Fruit fly (Drosophila melanogaster) whole organism, embryonic: ENCODE results near the gene Hsp70Aa.
A peak's percentile ranks its signal among the peaks of the same experiment; 100 is the strongest.

ENCODE experiments used
- BEAF-32 ChIP-seq: fragments of 200-800 bp; sonication (Bioruptor generic); optimal IDR thresholded peaks from 3 replicates; lab custom pipeline; 2017; ENCODE audit warnings: missing biosample characterization, missing genetic modification characterization, mild to moderate bottlenecking, moderate library complexity, missing genetic modification reagents
- CG10565 ChIP-seq: fragments of 200-800 bp; sonication (Bioruptor generic); optimal IDR thresholded peaks from 3 replicates; lab custom pipeline; 2016; ENCODE audit warnings: missing biosample characterization, mild to moderate bottlenecking, missing genetic modification characterization
- CG10979 ChIP-seq: fragments of 200-800 bp; sonication (Bioruptor generic); optimal IDR thresholded peaks from 2 replicates; lab custom pipeline; 2018; ENCODE audit warnings: missing biosample characterization, mild to moderate bottlenecking, missing genetic modification characterization, moderate library complexity
- CG11093 ChIP-seq: fragments of 200-800 bp; sonication (Bioruptor generic); IDR thresholded peaks from 3 replicates; pipeline ENCODE4 v1.3.6; 2022; ENCODE audit warnings: missing biosample characterization, missing genetic modification characterization
- CG11696 ChIP-seq: fragments of 200-800 bp; sonication (Bioruptor generic); IDR thresholded peaks from 2 replicates; pipeline ENCODE4 v1.3.6; 2022; ENCODE audit warnings: missing biosample characterization, missing genetic modification characterization
- CG12659 ChIP-seq: fragments of 200-800 bp; sonication (Bioruptor generic); optimal IDR thresholded peaks from 3 replicates; lab custom pipeline; 2017; ENCODE audit warnings: mild to moderate bottlenecking, missing biosample characterization, missing genetic modification reagents, missing genetic modification characterization
- CG13624 ChIP-seq: fragments of 200-800 bp; sonication (Bioruptor generic); optimal IDR thresholded peaks from 2 replicates; lab custom pipeline; 2016; ENCODE audit warnings: missing biosample characterization, missing genetic modification characterization
- CG14050 ChIP-seq: fragments of 200-800 bp; sonication (Bioruptor generic); IDR thresholded peaks from 3 replicates; pipeline ENCODE4 v1.3.6; 2022; ENCODE audit warnings: missing biosample characterization, missing genetic modification characterization
- CG14667 ChIP-seq: fragments of 200-800 bp; sonication (Bioruptor generic); IDR thresholded peaks from 2 replicates; pipeline ENCODE4 v1.3.6; 2022; ENCODE audit warnings: missing biosample characterization, missing genetic modification characterization
- CG15269 ChIP-seq: fragments of 200-800 bp; sonication (Bioruptor generic); optimal IDR thresholded peaks from 2 replicates; lab custom pipeline; 2018; ENCODE audit warnings: missing biosample characterization, mild to moderate bottlenecking, missing genetic modification characterization, moderate library complexity
- CG15479 ChIP-seq: fragments of 200-800 bp; sonication (Bioruptor generic); optimal IDR thresholded peaks from 3 replicates; lab custom pipeline; 2019; ENCODE audit warnings: missing biosample characterization, mild to moderate bottlenecking, missing genetic modification characterization, moderate library complexity
- CG18764 ChIP-seq: fragments of 200-800 bp; sonication (Bioruptor generic); optimal IDR thresholded peaks from 3 replicates; lab custom pipeline; 2016; ENCODE audit warnings: missing biosample characterization, missing genetic modification characterization
- CG2199 ChIP-seq: fragments of 200-800 bp; sonication (Bioruptor generic); IDR thresholded peaks from 3 replicates; pipeline ENCODE4 v1.3.6; 2022; ENCODE audit warnings: missing biosample characterization, missing genetic modification characterization
- CG31388 ChIP-seq: fragments of 200-800 bp; sonication (Bioruptor generic); optimal IDR thresholded peaks from 2 replicates; lab custom pipeline; 2016; ENCODE audit warnings: missing biosample characterization, missing genetic modification characterization
- CG32767 ChIP-seq: fragments of 200-800 bp; sonication (Bioruptor generic); IDR thresholded peaks from 2 replicates; pipeline ENCODE4 v1.3.6; 2022; ENCODE audit warnings: missing biosample characterization, missing genetic modification characterization
- CG34376 ChIP-seq: fragments of 200-800 bp; sonication (Bioruptor generic); optimal IDR thresholded peaks from 2 replicates; lab custom pipeline; 2018; ENCODE audit warnings: missing biosample characterization, mild to moderate bottlenecking, missing genetic modification characterization
- CG42726 ChIP-seq: fragments of 200-800 bp; sonication (Bioruptor generic); IDR thresholded peaks from 2 replicates; pipeline ENCODE4 v1.3.6; 2022; ENCODE audit warnings: missing biosample characterization, missing genetic modification characterization; ENCODE audit not compliant: partially characterized antibody
- CG4404 ChIP-seq: fragments of 200-800 bp; sonication (Bioruptor generic); IDR thresholded peaks from 2 replicates; pipeline ENCODE4 v1.3.6; 2022; ENCODE audit warnings: missing biosample characterization, missing genetic modification characterization
- CG6791 ChIP-seq: fragments of 200-800 bp; sonication (Bioruptor generic); IDR thresholded peaks from 3 replicates; pipeline ENCODE4 v1.3.6; 2022; ENCODE audit warnings: missing biosample characterization, missing genetic modification characterization; ENCODE audit not compliant: partially characterized antibody
- CG7928 ChIP-seq: fragments of 200-800 bp; sonication (Bioruptor generic); optimal IDR thresholded peaks from 2 replicates; lab custom pipeline; 2017; ENCODE audit warnings: missing biosample characterization, mild to moderate bottlenecking, missing genetic modification characterization
- CG9817 ChIP-seq: fragments of 200-800 bp; sonication (Bioruptor generic); optimal IDR thresholded peaks from 2 replicates; lab custom pipeline; 2018; ENCODE audit warnings: missing biosample characterization, mild to moderate bottlenecking, missing genetic modification characterization, moderate library complexity
- CG9876 ChIP-seq: fragments of 200-800 bp; sonication (Bioruptor generic); optimal IDR thresholded peaks from 2 replicates; lab custom pipeline; 2016; ENCODE audit warnings: missing biosample characterization, missing genetic modification characterization
- CkIIα-i1 ChIP-seq: fragments of 200-800 bp; sonication (Bioruptor generic); IDR thresholded peaks from 2 replicates; pipeline ENCODE4 v1.3.6; 2022; ENCODE audit warnings: missing biosample characterization, missing genetic modification characterization
- HLH3B ChIP-seq: fragments of 200-800 bp; sonication (Bioruptor generic); IDR thresholded peaks from 2 replicates; pipeline ENCODE4 v1.3.6; 2022; ENCODE audit warnings: missing biosample characterization, missing genetic modification characterization
- Hey ChIP-seq: fragments of 200-800 bp; sonication (Bioruptor generic); optimal IDR thresholded peaks from 3 replicates; lab custom pipeline; 2018; ENCODE audit warnings: missing biosample characterization, mild to moderate bottlenecking, missing genetic modification characterization
- MBD-R2 ChIP-seq: fragments of 200-800 bp; sonication (Bioruptor generic); IDR thresholded peaks from 2 replicates; pipeline ENCODE4 v1.3.6; 2022; ENCODE audit warnings: missing biosample characterization, missing genetic modification characterization
- MTF-1 ChIP-seq: fragments of 200-800 bp; sonication (Bioruptor generic); optimal IDR thresholded peaks from 2 replicates; lab custom pipeline; 2018; ENCODE audit warnings: missing biosample characterization, mild to moderate bottlenecking, missing genetic modification characterization, borderline replicate concordance
- NFAT ChIP-seq: fragments of 200-800 bp; sonication (Bioruptor generic); IDR thresholded peaks from 2 replicates; pipeline ENCODE4 v1.3.6; 2022; ENCODE audit warnings: missing biosample characterization, missing genetic modification characterization
- PHDP ChIP-seq: fragments of 200-800 bp; sonication (Bioruptor generic); optimal IDR thresholded peaks from 3 replicates; lab custom pipeline; 2018; ENCODE audit warnings: missing biosample characterization, mild to moderate bottlenecking, missing genetic modification characterization, moderate library complexity
- Spps ChIP-seq: fragments of 200-800 bp; sonication (Bioruptor generic); optimal IDR thresholded peaks from 2 replicates; lab custom pipeline; 2018; ENCODE audit warnings: missing biosample characterization, mild to moderate bottlenecking, missing genetic modification characterization
- Trl ChIP-seq, 3 experiments: fragments of >200 bp in 2 of 3; fragments of 200-800 bp in 1 of 3; sonication (Bioruptor generic) in 1 of 3; optimal IDR thresholded peaks; 2 replicates in 1 of 3; 3 replicates in 2 of 3; lab custom pipeline; 2016 to 2017; ENCODE audit warnings: missing biosample characterization in 1 of 3, missing genetic modification characterization in 1 of 3
- ash1 ChIP-seq: fragments of 200-800 bp; sonication (Bioruptor generic); optimal IDR thresholded peaks from 2 replicates; lab custom pipeline; 2018; ENCODE audit warnings: missing biosample characterization, mild to moderate bottlenecking, missing genetic modification characterization
- bab2 ChIP-seq: fragments of 200-800 bp; sonication (Bioruptor generic); optimal IDR thresholded peaks from 2 replicates; lab custom pipeline; 2016; ENCODE audit warnings: missing biosample characterization, missing genetic modification characterization
- chinmo ChIP-seq: fragments of 200-800 bp; sonication (Bioruptor generic); IDR thresholded peaks from 4 replicates; pipeline ENCODE4 v1.3.6; 2022; ENCODE audit warnings: missing biosample characterization, missing genetic modification characterization; ENCODE audit not compliant: partially characterized antibody
- cwo ChIP-seq: fragments of 200-800 bp; sonication (Bioruptor generic); optimal IDR thresholded peaks from 3 replicates; lab custom pipeline; 2017; ENCODE audit warnings: missing biosample characterization, missing genetic modification characterization, mild to moderate bottlenecking, moderate library complexity, missing genetic modification reagents
- fru ChIP-seq: fragments of >200 bp; optimal IDR thresholded peaks from 2 replicates; lab custom pipeline; 2017
- hb ChIP-seq: fragments of 200-800 bp; sonication (Bioruptor generic); IDR thresholded peaks from 3 replicates; pipeline ENCODE4 v1.3.6; 2022; ENCODE audit warnings: missing biosample characterization, missing genetic modification characterization; ENCODE audit not compliant: partially characterized antibody
- her ChIP-seq: fragments of 200-800 bp; sonication (Bioruptor generic); optimal IDR thresholded peaks from 2 replicates; lab custom pipeline; 2016; ENCODE audit warnings: missing biosample characterization, missing genetic modification characterization
- lab ChIP-seq: fragments of 200-800 bp; sonication (Bioruptor generic); optimal IDR thresholded peaks from 3 replicates; lab custom pipeline; 2017; ENCODE audit warnings: missing biosample characterization, missing genetic modification characterization, mild to moderate bottlenecking, moderate library complexity, missing genetic modification reagents
- lmd ChIP-seq: fragments of 200-800 bp; sonication (Bioruptor generic); IDR thresholded peaks from 2 replicates; pipeline ENCODE4 v1.3.6; 2022; ENCODE audit warnings: missing biosample characterization, missing genetic modification characterization
- luna ChIP-seq: fragments of 200-800 bp; sonication (Bioruptor generic); optimal IDR thresholded peaks from 2 replicates; lab custom pipeline; 2016; ENCODE audit warnings: missing biosample characterization, missing genetic modification characterization
- maf-S ChIP-seq: fragments of 200-800 bp; sonication (Bioruptor generic); optimal IDR thresholded peaks from 2 replicates; lab custom pipeline; 2016; ENCODE audit warnings: missing biosample characterization, missing genetic modification characterization
- mirr ChIP-seq: fragments of 200-800 bp; sonication (Bioruptor generic); optimal IDR thresholded peaks from 3 replicates; lab custom pipeline; 2018; ENCODE audit warnings: missing biosample characterization, mild to moderate bottlenecking, missing genetic modification characterization
- nmo ChIP-seq: fragments of 200-800 bp; sonication (Bioruptor generic); optimal IDR thresholded peaks from 2 replicates; lab custom pipeline; 2018; ENCODE audit warnings: missing biosample characterization, mild to moderate bottlenecking, missing genetic modification characterization, moderate library complexity
- pho ChIP-seq: fragments of 200-800 bp; sonication (Bioruptor generic); optimal IDR thresholded peaks from 2 replicates; lab custom pipeline; 2016; ENCODE audit warnings: missing biosample characterization, missing genetic modification characterization
- pnt ChIP-seq: fragments of 200-800 bp; sonication (Bioruptor generic); optimal IDR thresholded peaks from 3 replicates; lab custom pipeline; 2016; ENCODE audit warnings: missing biosample characterization, missing genetic modification characterization
- pum ChIP-seq: fragments of 200-800 bp; sonication (Bioruptor generic); optimal IDR thresholded peaks from 2 replicates; lab custom pipeline; 2016; ENCODE audit warnings: missing biosample characterization, missing genetic modification characterization
- slp2 ChIP-seq: fragments of 200-800 bp; sonication (Bioruptor generic); optimal IDR thresholded peaks from 2 replicates; lab custom pipeline; 2016; ENCODE audit warnings: missing biosample characterization, missing genetic modification characterization
- tll ChIP-seq, 2 experiments: fragments of 200-800 bp in 1 of 2; fragments of >200 bp in 1 of 2; sonication (Bioruptor generic) in 1 of 2; optimal IDR thresholded peaks; 2 replicates each; lab custom pipeline; 2017 to 2019; ENCODE audit warnings: missing biosample characterization in 2 of 2, missing genetic modification characterization in 2 of 2, mild to moderate bottlenecking in 1 of 2, moderate library complexity in 1 of 2

Hsp70Aa gene

dm6 chr3R:11962739-11963214 lies 6.4 kb upstream of the Hsp70Aa start, which contains the start of the genes CG3281 and aurA (continued):
- TF ChIP-seq HLH3B = peak; percentile 19; the same call in 1 of the 2 replicates
- TF ChIP-seq CG9876 = peak; percentile 68
- TF ChIP-seq luna (GFP tag; lab: Kevin White, UChicago) = peak; percentile 55
- peak; percentile 82 for TF ChIP-seq CG9817 (tag; lab: Kevin White, UChicago)
- no peak for TF ChIP-seq lab (GFP tag; lab: Kevin White, UChicago)
- peak; percentile 35 for TF ChIP-seq Spps (tag; lab: Kevin White, UChicago)
- TF ChIP-seq CG14667 = no peak
- peak; percentile 4; the same call in 1 of the 2 replicates for TF ChIP-seq NFAT
- TF ChIP-seq CG18764 (GFP tag; lab: Kevin White, UChicago) = peak; percentile 64
- TF ChIP-seq bab2 = peak; percentile 81
- TF ChIP-seq chinmo (GFP tag; lab: Robert Waterston, UW) = peak; percentile 86; the same call in 3 of the 4 replicates
- TF ChIP-seq CG10565 (GFP tag; lab: Kevin White, UChicago) = peak; percentile 20
- TF ChIP-seq CG7928 (GFP tag; lab: Kevin White, UChicago) = peak; percentile 7
- TF ChIP-seq CG10979 (tag; lab: Kevin White, UChicago) = peak; percentile 57
- TF ChIP-seq BEAF-32 (GFP tag; lab: Kevin White, UChicago) = peak; percentile 100
- no peak for TF ChIP-seq fru (lab: Kevin White, UChicago)
- TF ChIP-seq CG12659 (GFP tag; lab: Kevin White, UChicago) = peak; percentile 88
- peak; percentile 92 for TF ChIP-seq CG6791
- peak; percentile 68 for TF ChIP-seq PHDP (tag; lab: Kevin White, UChicago)
- peak; percentile 71 for TF ChIP-seq maf-S (GFP tag; lab: Kevin White, UChicago)
- TF ChIP-seq pnt (GFP tag; lab: Kevin White, UChicago) = peak; percentile 69
- TF ChIP-seq hb (GFP tag; lab: Robert Waterston, UW) = peak; percentile 94
- peak; percentile 34; the same call in 1 of the 3 replicates for TF ChIP-seq CG14050
- TF ChIP-seq CG11696 (GFP tag; lab: Robert Waterston, UW) = no peak
- TF ChIP-seq CG15269 (tag; lab: Kevin White, UChicago) = peak; percentile 64
- no peak for TF ChIP-seq Hey
- peak; percentile 81 for TF ChIP-seq CG4404
- peak; percentile 88 for TF ChIP-seq nmo (GFP tag; lab: Kevin White, UChicago)
- TF ChIP-seq MTF-1 (GFP tag; lab: Kevin White, UChicago) = peak; percentile 7
- no peak for TF ChIP-seq cwo (GFP tag; lab: Kevin White, UChicago)
- TF ChIP-seq her (GFP tag; lab: Kevin White, UChicago) = peak; percentile 50
- TF ChIP-seq tll (GFP tag; optimal IDR thresholded peaks at IDR 0.05; lab: Kevin White, UChicago) = peak; percentile 70 to 79
- no peak for TF ChIP-seq CG2199 (GFP tag; lab: Robert Waterston, UW)
- peak; percentile 66 for TF ChIP-seq slp2 (GFP tag; lab: Kevin White, UChicago)
- TF ChIP-seq CG42726 (GFP tag; lab: Robert Waterston, UW) = peak; percentile 84
- no peak for TF ChIP-seq CkIIα-i1 (GFP tag; lab: Robert Waterston, UW)
- peak; percentile 72 for TF ChIP-seq CG34376 (GFP tag; lab: Kevin White, UChicago)
- no peak for TF ChIP-seq CG31388 (GFP tag; lab: Kevin White, UChicago)
- TF ChIP-seq CG13624 (GFP tag; lab: Kevin White, UChicago) = peak; percentile 82
- TF ChIP-seq pho (GFP tag; lab: Kevin White, UChicago) = peak; percentile 89
- no peak for TF ChIP-seq mirr (GFP tag; lab: Kevin White, UChicago)
- TF ChIP-seq MBD-R2 (GFP tag; lab: Robert Waterston, UW) = peak; percentile 71
- TF ChIP-seq lmd (GFP tag; lab: Robert Waterston, UW) = peak; percentile 60; the same call in 1 of the 2 replicates
- TF ChIP-seq ash1 (GFP tag; lab: Kevin White, UChicago) = no peak
- TF ChIP-seq Trl (optimal IDR thresholded peaks at IDR 0.05; lab: Kevin White, UChicago) = peak in 1 of 2 experiments; percentile 8
- peak; percentile 74 for TF ChIP-seq Trl (GFP tag; optimal IDR thresholded peaks at IDR 0.05; lab: Kevin White, UChicago)
- peak; percentile 31; the same call in 1 of the 2 replicates for TF ChIP-seq CG32767 (GFP tag; lab: Robert Waterston, UW)
- TF ChIP-seq CG11093 (GFP tag; lab: Robert Waterston, UW) = no peak
- peak; percentile 79 for TF ChIP-seq pum (GFP tag; lab: Kevin White, UChicago)
- no peak for TF ChIP-seq CG15479
